Worm (Caenorhabditis elegans) whole organism, L3 larva: ENCODE results near the gene npp-8.

ENCODE experiments used
- ceh-82 ChIP-seq: fragments of 150-350 bp; optimal IDR thresholded peaks from 2 replicates; lab custom pipeline; 2014; ENCODE audit warnings: missing biosample characterization, missing genetic modification characterization
- eor-1 ChIP-seq, 2 experiments: fragments of 150-350 bp; optimal IDR thresholded peaks; 2 replicates each; lab custom pipeline; 2014 to 2018; ENCODE audit warnings: missing biosample characterization in 2 of 2, missing genetic modification characterization in 2 of 2
- fkh-10 ChIP-seq: sonication (generic microtip); optimal IDR thresholded peaks from 2 replicates; lab custom pipeline; 2017; ENCODE audit warnings: missing biosample characterization, missing genetic modification reagents, missing genetic modification characterization
- jun-1 ChIP-seq: fragments of 150-350 bp; optimal IDR thresholded peaks from 2 replicates; lab custom pipeline; 2014; ENCODE audit warnings: missing biosample characterization, missing genetic modification reagents, missing genetic modification characterization
- nhr-11 ChIP-seq: fragments of 150-350 bp; optimal IDR thresholded peaks from 2 replicates; lab custom pipeline; 2014; ENCODE audit warnings: missing biosample characterization, missing genetic modification characterization
- tbx-2 ChIP-seq: sonication (generic microtip); optimal IDR thresholded peaks from 2 replicates; lab custom pipeline; 2016; ENCODE audit warnings: mild to moderate bottlenecking, missing genetic modification characterization, missing compliant biosample characterization
- ztf-11 ChIP-seq: fragments of 150-350 bp; optimal IDR thresholded peaks from 2 replicates; lab custom pipeline; 2014; ENCODE audit warnings: missing biosample characterization, missing genetic modification characterization

DNA sequence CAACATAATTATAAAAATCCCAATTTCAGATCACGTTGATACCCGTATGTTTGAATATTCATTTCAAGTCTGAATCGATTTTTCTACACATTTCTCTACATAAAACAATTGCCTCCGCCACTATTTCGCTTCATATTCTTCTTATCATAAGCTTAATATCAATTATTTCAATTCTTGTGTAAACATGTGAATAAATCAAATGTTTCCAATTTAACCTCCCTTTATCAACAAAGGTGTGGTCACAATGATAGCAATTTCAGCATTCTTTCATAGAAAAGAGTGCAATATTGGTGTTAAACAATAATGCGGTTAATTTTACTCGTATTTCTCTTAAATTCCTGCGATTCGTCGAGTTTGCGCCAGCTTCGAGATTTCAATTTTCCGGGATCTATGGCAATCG is 35.7 kb downstream of the npp-8 start, which contains the start of gene Y41D4B.17:
- TF ChIP-seq ceh-82 (tag; lab: Kevin White, UChicago) (no peak), fkh-10 (GFP tag; lab: Kevin White, UChicago) (no peak), jun-1 (tag; lab: Kevin White, UChicago) (no peak), ztf-11 (tag; lab: Kevin White, UChicago) (no peak), nhr-11 (no peak), eor-1 (tag; optimal IDR thresholded peaks at IDR 0.05; lab: Kevin White, UChicago) (no peak), tbx-2 (tag; lab: Kevin White, UChicago) (no peak)
